Worm (Caenorhabditis elegans) whole organism, L2 larva: ENCODE measurements around the gene T09F5.2.

Experiments
- alr-1 ChIP-seq: fragments of 150-350 bp; optimal IDR thresholded peaks from 2 replicates; lab custom pipeline; 2014; ENCODE audit warnings: missing biosample characterization, missing genetic modification characterization
- ceh-82 ChIP-seq: fragments of 150-350 bp; optimal IDR thresholded peaks from 2 replicates; lab custom pipeline; 2014; ENCODE audit warnings: missing biosample characterization, missing genetic modification characterization
- dmd-4 ChIP-seq: sonication (generic microtip); optimal IDR thresholded peaks from 2 replicates; lab custom pipeline; 2017; ENCODE audit warnings: missing biosample characterization, missing genetic modification characterization
- egl-27 ChIP-seq: sonication (generic microtip); optimal IDR thresholded peaks from 3 replicates; lab custom pipeline; 2017; ENCODE audit warnings: missing biosample characterization, missing genetic modification reagents, missing genetic modification characterization
- fos-1 ChIP-seq: fragments of 150-350 bp; optimal IDR thresholded peaks from 2 replicates; lab custom pipeline; 2014; ENCODE audit warnings: missing biosample characterization, missing genetic modification characterization
- nhr-11 ChIP-seq: fragments of 150-350 bp; optimal IDR thresholded peaks from 2 replicates; lab custom pipeline; 2014; ENCODE audit warnings: missing biosample characterization, missing genetic modification characterization
- skn-1 ChIP-seq: sonication (generic microtip); optimal IDR thresholded peaks from 2 replicates; lab custom pipeline; 2017; ENCODE audit warnings: missing biosample characterization, missing genetic modification characterization

ce11 chrV:15158691-15159090 is 7.9 kb downstream of the T09F5.2 start, which contains the start of gene str-45:
- TF ChIP-seq dmd-4: no peak
- TF ChIP-seq fos-1 (tag; lab: Kevin White, UChicago): no peak
- no peak for TF ChIP-seq ceh-82 (tag; lab: Kevin White, UChicago)
- no peak for TF ChIP-seq alr-1 (tag; lab: Kevin White, UChicago)
- no peak for TF ChIP-seq egl-27
- no peak for TF ChIP-seq nhr-11 (tag; lab: Kevin White, UChicago)
- no peak for TF ChIP-seq skn-1 (tag; lab: Kevin White, UChicago)
